Fruit fly (Drosophila melanogaster) whole organism, embryonic: ENCODE measurements around the gene eIF2Bepsilon.

Source experiments
- Antp ChIP-seq: fragments of 200-800 bp; sonication (Bioruptor generic); optimal IDR thresholded peaks from 3 replicates; lab custom pipeline; 2016; ENCODE audit warnings: missing biosample characterization, missing genetic modification characterization
- CG10431 ChIP-seq: fragments of 200-800 bp; sonication (Bioruptor generic); optimal IDR thresholded peaks from 3 replicates; lab custom pipeline; 2018; ENCODE audit warnings: missing biosample characterization, mild to moderate bottlenecking, missing genetic modification characterization
- CG10543 ChIP-seq: fragments of 200-800 bp; sonication (Bioruptor generic); optimal IDR thresholded peaks from 3 replicates; lab custom pipeline; 2017; ENCODE audit warnings: missing biosample characterization, mild to moderate bottlenecking, missing genetic modification characterization, moderate library complexity
- CG11456 ChIP-seq: fragments of 200-800 bp; sonication (Bioruptor generic); IDR thresholded peaks from 3 replicates; pipeline ENCODE4 v1.3.6; 2022; ENCODE audit warnings: missing biosample characterization, missing genetic modification characterization
- CG12155 ChIP-seq: fragments of 200-800 bp; sonication (Bioruptor generic); optimal IDR thresholded peaks from 3 replicates; lab custom pipeline; 2016; ENCODE audit warnings: missing biosample characterization, missing genetic modification characterization
- CG12236 ChIP-seq: fragments of 200-800 bp; sonication (Bioruptor generic); optimal IDR thresholded peaks from 2 replicates; lab custom pipeline; 2016; ENCODE audit warnings: missing biosample characterization, missing genetic modification characterization
- CG1233 ChIP-seq: fragments of 200-800 bp; sonication (Bioruptor generic); optimal IDR thresholded peaks from 4 replicates; lab custom pipeline; 2018; ENCODE audit warnings: missing biosample characterization, mild to moderate bottlenecking, missing genetic modification characterization
- CG1529 ChIP-seq: fragments of 200-800 bp; sonication (Bioruptor generic); optimal IDR thresholded peaks from 3 replicates; lab custom pipeline; 2018; ENCODE audit warnings: missing biosample characterization, missing genetic modification characterization
- CG17802 ChIP-seq: fragments of 200-800 bp; sonication (Bioruptor generic); optimal IDR thresholded peaks from 2 replicates; lab custom pipeline; 2018; ENCODE audit warnings: missing biosample characterization, mild to moderate bottlenecking, missing genetic modification characterization, moderate library complexity
- CG1792 ChIP-seq: fragments of 200-800 bp; sonication (Bioruptor generic); optimal IDR thresholded peaks from 2 replicates; lab custom pipeline; 2016; ENCODE audit warnings: missing biosample characterization, missing genetic modification characterization
- CG2116 ChIP-seq: fragments of 200-800 bp; sonication (Bioruptor generic); optimal IDR thresholded peaks from 3 replicates; lab custom pipeline; 2018; ENCODE audit warnings: missing biosample characterization, mild to moderate bottlenecking, missing genetic modification characterization
- CG2199 ChIP-seq: fragments of 200-800 bp; sonication (Bioruptor generic); IDR thresholded peaks from 3 replicates; pipeline ENCODE4 v1.3.6; 2022; ENCODE audit warnings: missing biosample characterization, missing genetic modification characterization
- CG30020 ChIP-seq: fragments of 200-800 bp; optimal IDR thresholded peaks from 2 replicates; lab custom pipeline; 2019; ENCODE audit warnings: missing biosample characterization, mild to moderate bottlenecking, missing genetic modification characterization, moderate library complexity
- CG31388 ChIP-seq: fragments of 200-800 bp; sonication (Bioruptor generic); optimal IDR thresholded peaks from 2 replicates; lab custom pipeline; 2016; ENCODE audit warnings: missing biosample characterization, missing genetic modification characterization
- CG31441 ChIP-seq: fragments of 200-800 bp; sonication (Bioruptor generic); IDR thresholded peaks from 2 replicates; pipeline ENCODE4 v1.3.6; 2022; ENCODE audit warnings: missing biosample characterization, missing genetic modification characterization
- CG34376 ChIP-seq: fragments of 200-800 bp; sonication (Bioruptor generic); optimal IDR thresholded peaks from 2 replicates; lab custom pipeline; 2018; ENCODE audit warnings: missing biosample characterization, mild to moderate bottlenecking, missing genetic modification characterization
- CG6254 ChIP-seq: fragments of 200-800 bp; sonication (Bioruptor generic); optimal IDR thresholded peaks from 3 replicates; lab custom pipeline; 2017; ENCODE audit warnings: mild to moderate bottlenecking, missing biosample characterization, missing genetic modification reagents, missing genetic modification characterization
- CG6272 ChIP-seq: fragments of 200-800 bp; sonication (Bioruptor generic); IDR thresholded peaks from 2 replicates; pipeline ENCODE4 v1.3.6; 2022; ENCODE audit warnings: missing biosample characterization, missing genetic modification characterization
- CG8359 ChIP-seq: fragments of 200-800 bp; sonication (Bioruptor generic); optimal IDR thresholded peaks from 2 replicates; lab custom pipeline; 2017; ENCODE audit warnings: missing biosample characterization, mild to moderate bottlenecking, missing genetic modification characterization, borderline replicate concordance
- CG8478 ChIP-seq: fragments of >200 bp; optimal IDR thresholded peaks from 2 replicates; lab custom pipeline; 2018
- CG9797 ChIP-seq: fragments of 200-800 bp; sonication (Bioruptor generic); optimal IDR thresholded peaks from 3 replicates; lab custom pipeline; 2018; ENCODE audit warnings: missing biosample characterization, mild to moderate bottlenecking, missing genetic modification characterization
- Dad ChIP-seq: fragments of 200-800 bp; sonication (Bioruptor generic); optimal IDR thresholded peaks from 3 replicates; lab custom pipeline; 2016; ENCODE audit warnings: missing biosample characterization, missing genetic modification characterization
- Dbx ChIP-seq: fragments of 200-800 bp; sonication (Bioruptor generic); IDR thresholded peaks from 3 replicates; pipeline ENCODE4 v1.3.6; 2022; ENCODE audit warnings: missing biosample characterization, missing genetic modification characterization
- Dip2 ChIP-seq: fragments of 200-800 bp; sonication (Bioruptor generic); IDR thresholded peaks from 2 replicates; pipeline ENCODE4 v1.3.6; 2022; ENCODE audit warnings: missing biosample characterization, missing genetic modification characterization
- Dref ChIP-seq: fragments of 200-800 bp; sonication (Bioruptor generic); IDR thresholded peaks from 2 replicates; pipeline ENCODE4 v1.3.6; 2022; ENCODE audit warnings: missing biosample characterization, missing genetic modification characterization
- Ets97D ChIP-seq: fragments of 200-800 bp; sonication (Bioruptor generic); optimal IDR thresholded peaks from 3 replicates; lab custom pipeline; 2016; ENCODE audit warnings: missing biosample characterization, missing genetic modification characterization
- Hsf ChIP-seq: fragments of 200-800 bp; sonication (Bioruptor generic); optimal IDR thresholded peaks from 3 replicates; lab custom pipeline; 2016; ENCODE audit warnings: missing biosample characterization, missing genetic modification characterization
- Max ChIP-seq: fragments of 200-800 bp; sonication (Bioruptor generic); optimal IDR thresholded peaks from 2 replicates; lab custom pipeline; 2016; ENCODE audit warnings: missing biosample characterization, mild to moderate bottlenecking, missing genetic modification characterization
- NC2α ChIP-seq: fragments of 200-800 bp; sonication (Bioruptor generic); optimal IDR thresholded peaks from 2 replicates; lab custom pipeline; 2016; ENCODE audit warnings: missing biosample characterization, missing genetic modification characterization
- Poxn ChIP-seq: fragments of 200-800 bp; sonication (Bioruptor generic); IDR thresholded peaks from 2 replicates; pipeline ENCODE4 v1.3.6; 2022; ENCODE audit warnings: missing biosample characterization, missing genetic modification characterization
- Rfx ChIP-seq: fragments of 200-800 bp; sonication (Bioruptor generic); IDR thresholded peaks from 2 replicates; pipeline ENCODE4 v1.3.6; 2022; ENCODE audit warnings: missing biosample characterization, missing genetic modification characterization
- Ssrp ChIP-seq: fragments of 200-800 bp; sonication (Bioruptor generic); optimal IDR thresholded peaks from 2 replicates; lab custom pipeline; 2018; ENCODE audit warnings: missing biosample characterization, mild to moderate bottlenecking, missing genetic modification characterization, moderate library complexity
- TFAM ChIP-seq: fragments of 200-800 bp; sonication (Bioruptor generic); optimal IDR thresholded peaks from 2 replicates; lab custom pipeline; 2017; ENCODE audit warnings: missing biosample characterization, missing genetic modification characterization, inconsistent platforms
- abd-A ChIP-seq: fragments of 200-800 bp; sonication (Bioruptor generic); optimal IDR thresholded peaks from 3 replicates; lab custom pipeline; 2019; ENCODE audit warnings: missing biosample characterization, mild to moderate bottlenecking, missing genetic modification characterization, moderate library complexity
- al ChIP-seq: fragments of 200-800 bp; sonication (Bioruptor generic); IDR thresholded peaks from 2 replicates; pipeline ENCODE4 v1.3.6; 2022; ENCODE audit warnings: missing biosample characterization, missing genetic modification characterization
- ara ChIP-seq: fragments of 200-800 bp; sonication (Bioruptor generic); IDR thresholded peaks from 2 replicates; pipeline ENCODE4 v1.3.6; 2022; ENCODE audit warnings: missing biosample characterization, missing genetic modification characterization
- ato ChIP-seq: fragments of 200-800 bp; sonication (Bioruptor generic); IDR thresholded peaks from 2 replicates; pipeline ENCODE4 v1.3.6; 2022; ENCODE audit warnings: missing biosample characterization, missing genetic modification characterization; ENCODE audit not compliant: partially characterized antibody
- cwo ChIP-seq: fragments of 200-800 bp; sonication (Bioruptor generic); optimal IDR thresholded peaks from 3 replicates; lab custom pipeline; 2017; ENCODE audit warnings: missing biosample characterization, missing genetic modification characterization, mild to moderate bottlenecking, moderate library complexity, missing genetic modification reagents
- dmrt99B ChIP-seq: fragments of 200-800 bp; sonication (Bioruptor generic); optimal IDR thresholded peaks from 2 replicates; lab custom pipeline; 2018; ENCODE audit warnings: missing biosample characterization, mild to moderate bottlenecking, missing genetic modification characterization, moderate library complexity
- dpn ChIP-seq, 2 experiments: fragments of 200-800 bp; sonication (Bioruptor generic); optimal IDR thresholded peaks; 3 replicates each; lab custom pipeline; 2016; ENCODE audit warnings: missing biosample characterization in 2 of 2, missing genetic modification characterization in 2 of 2
- fd3F ChIP-seq: fragments of 200-800 bp; sonication (Bioruptor generic); optimal IDR thresholded peaks from 2 replicates; lab custom pipeline; 2018; ENCODE audit warnings: missing biosample characterization, mild to moderate bottlenecking, missing genetic modification characterization, moderate library complexity
- fd96Cb ChIP-seq: fragments of 200-800 bp; sonication (Bioruptor generic); optimal IDR thresholded peaks from 2 replicates; lab custom pipeline; 2018; ENCODE audit warnings: missing biosample characterization, mild to moderate bottlenecking, missing genetic modification characterization, moderate library complexity
- her ChIP-seq: fragments of 200-800 bp; sonication (Bioruptor generic); optimal IDR thresholded peaks from 2 replicates; lab custom pipeline; 2016; ENCODE audit warnings: missing biosample characterization, missing genetic modification characterization
- oc ChIP-seq: fragments of 200-800 bp; sonication (Bioruptor generic); optimal IDR thresholded peaks from 2 replicates; lab custom pipeline; 2018; ENCODE audit warnings: missing biosample characterization, mild to moderate bottlenecking, missing genetic modification characterization, moderate library complexity
- row ChIP-seq: fragments of 200-800 bp; sonication (Bioruptor generic); IDR thresholded peaks from 3 replicates; pipeline ENCODE4 v1.3.6; 2022; ENCODE audit warnings: missing biosample characterization, missing genetic modification characterization
- sens-2 ChIP-seq: fragments of 200-800 bp; sonication (Bioruptor generic); IDR thresholded peaks from 2 replicates; pipeline ENCODE4 v1.3.6; 2022; ENCODE audit warnings: missing biosample characterization, missing genetic modification characterization
- sqz ChIP-seq: fragments of 200-800 bp; sonication (Bioruptor generic); optimal IDR thresholded peaks from 3 replicates; lab custom pipeline; 2018; ENCODE audit warnings: missing biosample characterization, mild to moderate bottlenecking, missing genetic modification characterization
- tio ChIP-seq: fragments of 200-800 bp; sonication (Bioruptor generic); optimal IDR thresholded peaks from 2 replicates; lab custom pipeline; 2017; ENCODE audit warnings: missing biosample characterization, missing genetic modification characterization, inconsistent platforms
- vnd ChIP-seq: fragments of 200-800 bp; sonication (Bioruptor generic); IDR thresholded peaks from 3 replicates; pipeline ENCODE4 v1.3.6; 2022; ENCODE audit warnings: missing biosample characterization, missing genetic modification characterization; ENCODE audit not compliant: partially characterized antibody
- vvl ChIP-seq: fragments of 200-800 bp; sonication (Bioruptor generic); IDR thresholded peaks from 2 replicates; pipeline ENCODE4 v1.3.6; 2022; ENCODE audit warnings: missing biosample characterization, missing genetic modification characterization
- z ChIP-seq: fragments of 200-800 bp; sonication (Bioruptor generic); IDR thresholded peaks from 3 replicates; pipeline ENCODE4 v1.3.6; 2022; ENCODE audit warnings: missing biosample characterization, missing genetic modification characterization

The eIF2Bepsilon gene

dm6 chrX:1940020-1940419 lies 17.3 kb upstream of the eIF2Bepsilon start, which contains the start of the genes CG3857 and CG3587 (continued):
- peak; percentile 39 for TF ChIP-seq oc (tag; lab: Kevin White, UChicago)
- TF ChIP-seq CG10431 (GFP tag; lab: Kevin White, UChicago): no peak
- TF ChIP-seq tio (GFP tag; lab: Kevin White, UChicago): peak; percentile 62
- TF ChIP-seq vvl (GFP tag; lab: Robert Waterston, UW): peak; percentile 37; the same call in 1 of the 2 replicates
- peak; percentile 71 for TF ChIP-seq CG6272 (GFP tag; lab: Robert Waterston, UW)
- TF ChIP-seq fd96Cb (tag; lab: Kevin White, UChicago): peak; percentile 47
- TF ChIP-seq sqz (GFP tag; lab: Kevin White, UChicago): no peak
- TF ChIP-seq TFAM (GFP tag; lab: Kevin White, UChicago): no peak
- TF ChIP-seq CG34376 (GFP tag; lab: Kevin White, UChicago): peak; percentile 39
- peak; percentile 41 for TF ChIP-seq CG12236 (GFP tag; lab: Kevin White, UChicago)
- no peak for TF ChIP-seq sens-2 (GFP tag; lab: Robert Waterston, UW)
- TF ChIP-seq Poxn (GFP tag; lab: Robert Waterston, UW): 0 out of 2 replicates have a peak, but pooled peaks have one; percentile 28
- TF ChIP-seq CG12155 (GFP tag; lab: Kevin White, UChicago): peak; percentile 68
- peak; percentile 45 for TF ChIP-seq NC2α
- TF ChIP-seq Antp (GFP tag; lab: Kevin White, UChicago): peak; percentile 75
- TF ChIP-seq CG1529 (GFP tag; lab: Kevin White, UChicago): peak; percentile 55
- TF ChIP-seq row (GFP tag; lab: Robert Waterston, UW): peak; percentile 96
- no peak for TF ChIP-seq CG2199 (GFP tag; lab: Robert Waterston, UW)
- peak; percentile 75 for TF ChIP-seq al (GFP tag; lab: Robert Waterston, UW)
- peak; percentile 62 for TF ChIP-seq dmrt99B (tag; lab: Kevin White, UChicago)
- 0 out of 3 replicates have a peak, but pooled peaks have one; percentile 9 for TF ChIP-seq z (GFP tag; lab: Robert Waterston, UW)
- no peak for TF ChIP-seq CG6254 (GFP tag; lab: Kevin White, UChicago)
- no peak for TF ChIP-seq Dip2 (GFP tag; lab: Robert Waterston, UW)
- peak; percentile 15 for TF ChIP-seq CG9797 (GFP tag; lab: Kevin White, UChicago)
- TF ChIP-seq CG8359: peak; percentile 16
- peak; percentile 53 for TF ChIP-seq CG1792 (GFP tag; lab: Kevin White, UChicago)
- TF ChIP-seq her (GFP tag; lab: Kevin White, UChicago): peak; percentile 77
- no peak for TF ChIP-seq Dref (GFP tag; lab: Robert Waterston, UW)
- peak; percentile 57; the same call in 1 of the 2 replicates for TF ChIP-seq CG31441 (GFP tag; lab: Robert Waterston, UW)
- peak; percentile 56; the same call in 1 of the 3 replicates for TF ChIP-seq Dbx
- TF ChIP-seq ara (GFP tag; lab: Robert Waterston, UW): no peak
- peak; percentile 83 for TF ChIP-seq Max (GFP tag; lab: Kevin White, UChicago)
- TF ChIP-seq Hsf (GFP tag; lab: Kevin White, UChicago): peak; percentile 83
- peak; percentile 71 for TF ChIP-seq Ssrp (tag; lab: Kevin White, UChicago)
- no peak for TF ChIP-seq ato (GFP tag; lab: Robert Waterston, UW)
- no peak for TF ChIP-seq CG17802 (tag; lab: Kevin White, UChicago)
- peak; percentile 50 for TF ChIP-seq fd3F (GFP tag; lab: Kevin White, UChicago)
- TF ChIP-seq CG11456: peak; percentile 73; the same call in 2 of the 3 replicates
- TF ChIP-seq CG10543: peak; percentile 64
- TF ChIP-seq vnd (GFP tag; lab: Robert Waterston, UW): no peak
- TF ChIP-seq Dad (GFP tag; lab: Kevin White, UChicago): peak; percentile 58
- TF ChIP-seq Ets97D (GFP tag; lab: Kevin White, UChicago): peak; percentile 80
- TF ChIP-seq CG2116 (GFP tag; lab: Kevin White, UChicago): peak; percentile 63
- no peak for TF ChIP-seq abd-A
- peak; percentile 79 to 80 for TF ChIP-seq dpn (GFP tag; optimal IDR thresholded peaks at IDR 0.05; lab: Kevin White, UChicago)
- peak; percentile 50 for TF ChIP-seq CG1233 (GFP tag; lab: Kevin White, UChicago)
- peak; percentile 11 for TF ChIP-seq CG31388 (GFP tag; lab: Kevin White, UChicago)
- peak; percentile 43 for TF ChIP-seq CG30020 (tag; lab: Kevin White, UChicago)
- TF ChIP-seq CG8478 (lab: Kevin White, UChicago): no peak
- TF ChIP-seq Rfx: peak; percentile 78
- TF ChIP-seq cwo (GFP tag; lab: Kevin White, UChicago): peak; percentile 53
